Worm (Caenorhabditis elegans) whole organism, late embryonic: Measurements from ENCODE around the gene str-118.

Source experiments
- C38D4.7 ChIP-seq: fragments of 200-800 bp; sonication (Bioruptor generic); optimal IDR thresholded peaks from 2 replicates; lab custom pipeline; 2018; ENCODE audit warnings: mild to moderate bottlenecking, missing genetic modification characterization, moderate library complexity, missing compliant biosample characterization
- F13H6.1 ChIP-seq: sonication (generic microtip); optimal IDR thresholded peaks from 2 replicates; lab custom pipeline; 2016; ENCODE audit warnings: missing genetic modification characterization, missing compliant biosample characterization
- T23F11.4 ChIP-seq: fragments of 200-800 bp; sonication (Bioruptor generic); optimal IDR thresholded peaks from 2 replicates; lab custom pipeline; 2018; ENCODE audit warnings: mild to moderate bottlenecking, missing genetic modification characterization, missing compliant biosample characterization
- ahr-1 ChIP-seq: sonication (generic microtip); optimal IDR thresholded peaks from 2 replicates; lab custom pipeline; 2016; ENCODE audit warnings: missing genetic modification characterization, missing compliant biosample characterization
- ama-1 ChIP-seq: fragments of 150-350 bp; optimal IDR thresholded peaks from 2 replicates; lab custom pipeline; 2014
- ceh-2 ChIP-seq: sonication (generic microtip); optimal IDR thresholded peaks from 2 replicates; lab custom pipeline; 2016; ENCODE audit warnings: missing genotype, missing genetic modification characterization, missing compliant biosample characterization
- ceh-22 ChIP-seq: sonication (generic microtip); optimal IDR thresholded peaks from 2 replicates; lab custom pipeline; 2017; ENCODE audit warnings: missing biosample characterization, missing genetic modification characterization
- ceh-24 ChIP-seq: sonication (generic microtip); optimal IDR thresholded peaks from 2 replicates; lab custom pipeline; 2016; ENCODE audit warnings: mild to moderate bottlenecking, missing genetic modification characterization, missing compliant biosample characterization
- ceh-30 ChIP-seq: fragments of 150-350 bp; optimal IDR thresholded peaks from 2 replicates; lab custom pipeline; 2014; ENCODE audit warnings: missing biosample characterization, missing genetic modification characterization
- ceh-45 ChIP-seq: fragments of 200-800 bp; sonication (Bioruptor generic); IDR thresholded peaks from 2 replicates; pipeline ENCODE4 v1.3.6; 2022; ENCODE audit warnings: missing genetic modification reagents, missing genetic modification characterization, missing compliant biosample characterization
- ceh-48 ChIP-seq: sonication (generic microtip); optimal IDR thresholded peaks from 2 replicates; lab custom pipeline; 2016; ENCODE audit warnings: missing genetic modification characterization, inconsistent platforms, missing compliant biosample characterization
- ceh-6 ChIP-seq: fragments of 200-800 bp; sonication (Bioruptor generic); optimal IDR thresholded peaks from 2 replicates; lab custom pipeline; 2018; ENCODE audit warnings: mild to moderate bottlenecking, missing genetic modification characterization, missing compliant biosample characterization
- ceh-9 ChIP-seq: sonication (generic microtip); optimal IDR thresholded peaks from 2 replicates; lab custom pipeline; 2016; ENCODE audit warnings: mild to moderate bottlenecking, missing genetic modification characterization, inconsistent platforms, missing compliant biosample characterization
- che-1 ChIP-seq: sonication (generic microtip); optimal IDR thresholded peaks from 2 replicates; lab custom pipeline; 2016; ENCODE audit warnings: mild to moderate bottlenecking, missing genetic modification characterization, missing compliant biosample characterization
- dmd-4 ChIP-seq: sonication (generic microtip); optimal IDR thresholded peaks from 2 replicates; lab custom pipeline; 2016; ENCODE audit warnings: borderline replicate concordance, missing genetic modification characterization, missing compliant biosample characterization
- dve-1 ChIP-seq: sonication (generic microtip); optimal IDR thresholded peaks from 2 replicates; lab custom pipeline; 2017; ENCODE audit warnings: antibody characterized with exemption, mild to moderate bottlenecking, missing genetic modification characterization, missing compliant biosample characterization
- ets-4 ChIP-seq: sonication (generic microtip); optimal IDR thresholded peaks from 2 replicates; lab custom pipeline; 2016; ENCODE audit warnings: missing genetic modification characterization, missing compliant biosample characterization
- fkh-10 ChIP-seq: fragments of 150-350 bp; optimal IDR thresholded peaks from 2 replicates; lab custom pipeline; 2014; ENCODE audit warnings: missing biosample characterization, missing genetic modification reagents, missing genetic modification characterization
- fkh-6 ChIP-seq: sonication (generic microtip); optimal IDR thresholded peaks from 2 replicates; lab custom pipeline; 2016; ENCODE audit warnings: missing genetic modification characterization, missing compliant biosample characterization
- gmeb-2 ChIP-seq: sonication (generic microtip); optimal IDR thresholded peaks from 2 replicates; lab custom pipeline; 2016; ENCODE audit warnings: missing genetic modification characterization, inconsistent platforms, missing compliant biosample characterization
- hlh-13 ChIP-seq: fragments of 200-800 bp; sonication (Bioruptor generic); optimal IDR thresholded peaks from 2 replicates; lab custom pipeline; 2018; ENCODE audit warnings: mild to moderate bottlenecking, missing genetic modification characterization, missing compliant biosample characterization
- hlh-30 ChIP-seq: sonication (generic microtip); optimal IDR thresholded peaks from 2 replicates; lab custom pipeline; 2017; ENCODE audit warnings: antibody characterized with exemption, missing genetic modification characterization, missing compliant biosample characterization; ENCODE audit not compliant: insufficient read depth
- hlh-6 ChIP-seq: sonication (generic microtip); optimal IDR thresholded peaks from 2 replicates; lab custom pipeline; 2016; ENCODE audit warnings: missing genotype, missing genetic modification characterization, missing compliant biosample characterization
- hlh-8 ChIP-seq: sonication (generic microtip); optimal IDR thresholded peaks from 2 replicates; lab custom pipeline; 2016; ENCODE audit warnings: missing genotype, missing genetic modification characterization, missing compliant biosample characterization
- mec-3 ChIP-seq: sonication (generic microtip); optimal IDR thresholded peaks from 2 replicates; lab custom pipeline; 2016; ENCODE audit warnings: borderline replicate concordance, missing genetic modification characterization, missing compliant biosample characterization
- nfya-1 ChIP-seq: sonication (generic microtip); optimal IDR thresholded peaks from 2 replicates; lab custom pipeline; 2017; ENCODE audit warnings: missing genetic modification characterization, mild to moderate bottlenecking, missing compliant biosample characterization, antibody characterized with exemption, moderate library complexity
- npax-4 ChIP-seq: sonication (generic microtip); optimal IDR thresholded peaks from 2 replicates; lab custom pipeline; 2016; ENCODE audit warnings: missing genetic modification characterization, missing compliant biosample characterization
- odd-2 ChIP-seq: sonication (generic microtip); optimal IDR thresholded peaks from 2 replicates; lab custom pipeline; 2017; ENCODE audit warnings: antibody characterized with exemption, mild to moderate bottlenecking, missing genetic modification characterization, missing compliant biosample characterization
- pag-3 ChIP-seq: sonication (generic microtip); optimal IDR thresholded peaks from 2 replicates; lab custom pipeline; 2016; ENCODE audit warnings: missing compliant biosample characterization, missing genetic modification characterization, borderline replicate concordance
- pat-9 ChIP-seq: fragments of 200-800 bp; sonication (Bioruptor generic); optimal IDR thresholded peaks from 2 replicates; lab custom pipeline; 2018; ENCODE audit warnings: mild to moderate bottlenecking, missing genetic modification characterization, moderate library complexity, missing compliant biosample characterization
- pax-1 ChIP-seq: fragments of 150-350 bp; optimal IDR thresholded peaks from 2 replicates; lab custom pipeline; 2014; ENCODE audit warnings: missing biosample characterization, missing genetic modification characterization
- pha-2 ChIP-seq: sonication (generic microtip); optimal IDR thresholded peaks from 2 replicates; lab custom pipeline; 2017; ENCODE audit warnings: mild to moderate bottlenecking, missing genetic modification characterization, missing compliant biosample characterization
- pros-1 ChIP-seq: fragments of 150-350 bp; optimal IDR thresholded peaks from 2 replicates; lab custom pipeline; 2014; ENCODE audit warnings: missing biosample characterization, missing genetic modification reagents, missing genetic modification characterization
- rnt-1 ChIP-seq: sonication (generic microtip); optimal IDR thresholded peaks from 2 replicates; lab custom pipeline; 2016; ENCODE audit warnings: missing genetic modification characterization, missing compliant biosample characterization
- syd-9 ChIP-seq: sonication (generic microtip); optimal IDR thresholded peaks from 2 replicates; lab custom pipeline; 2016; ENCODE audit warnings: mild to moderate bottlenecking, missing genetic modification characterization, moderate library complexity, missing compliant biosample characterization
- tbx-2 ChIP-seq: sonication (generic microtip); optimal IDR thresholded peaks from 2 replicates; lab custom pipeline; 2016; ENCODE audit warnings: missing genetic modification characterization, missing compliant biosample characterization
- tbx-7 ChIP-seq: sonication (generic microtip); optimal IDR thresholded peaks from 2 replicates; lab custom pipeline; 2016; ENCODE audit warnings: missing genotype, missing genetic modification characterization, missing compliant biosample characterization
- ttx-3 ChIP-seq: sonication (generic microtip); optimal IDR thresholded peaks from 2 replicates; lab custom pipeline; 2016; ENCODE audit warnings: missing genetic modification reagents, missing genetic modification characterization, missing compliant biosample characterization
- unc-42 ChIP-seq: sonication (generic microtip); optimal IDR thresholded peaks from 2 replicates; lab custom pipeline; 2016; ENCODE audit warnings: missing genotype, missing genetic modification characterization, missing compliant biosample characterization
- unc-55 ChIP-seq: sonication (generic microtip); optimal IDR thresholded peaks from 2 replicates; lab custom pipeline; 2017; ENCODE audit warnings: missing biosample characterization, missing genetic modification reagents, missing genetic modification characterization
- ztf-16 ChIP-seq: sonication (generic microtip); optimal IDR thresholded peaks from 2 replicates; lab custom pipeline; 2017; ENCODE audit warnings: missing genetic modification characterization, missing compliant biosample characterization

Gene str-118

DNA sequence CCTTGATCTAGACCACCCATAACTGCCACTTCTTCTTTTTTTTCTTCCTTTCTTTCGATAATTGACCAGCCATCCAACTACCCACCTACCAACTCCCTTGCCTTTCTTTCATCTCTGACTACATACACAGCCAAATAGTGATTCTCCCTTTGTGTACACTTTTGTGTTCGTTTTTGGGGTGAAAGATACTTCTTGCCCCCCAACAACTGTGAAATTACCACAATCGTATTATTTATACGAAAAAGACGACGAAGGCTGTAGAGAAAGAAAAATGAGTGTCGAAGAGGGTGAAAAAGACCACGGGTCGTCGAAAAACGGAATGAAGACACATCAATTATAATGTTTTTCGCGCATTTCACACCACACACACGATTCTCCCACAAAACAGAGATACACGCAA is 5.5 kb upstream of the str-118 start:
- TF ChIP-seq fkh-6 = no peak
- TF ChIP-seq pha-2 = no peak
- no peak for TF ChIP-seq ceh-45 (GFP tag; lab: Robert Waterston, UW)
- no peak for TF ChIP-seq mec-3 (tag; lab: Kevin White, UChicago)
- no peak for TF ChIP-seq gmeb-2
- TF ChIP-seq dmd-4 (tag; lab: Kevin White, UChicago) = no peak
- no peak for TF ChIP-seq hlh-8 (tag; lab: Kevin White, UChicago)
- no peak for TF ChIP-seq pros-1 (tag; lab: Kevin White, UChicago)
- no peak for TF ChIP-seq tbx-2 (tag; lab: Kevin White, UChicago)
- TF ChIP-seq hlh-30 = no peak
- TF ChIP-seq nfya-1 = no peak
- no peak for TF ChIP-seq che-1 (tag; lab: Kevin White, UChicago)
- no peak for TF ChIP-seq ceh-22 (tag; lab: Kevin White, UChicago)
- TF ChIP-seq ceh-6 = no peak
- no peak for TF ChIP-seq ttx-3 (tag; lab: Kevin White, UChicago)

DNA sequence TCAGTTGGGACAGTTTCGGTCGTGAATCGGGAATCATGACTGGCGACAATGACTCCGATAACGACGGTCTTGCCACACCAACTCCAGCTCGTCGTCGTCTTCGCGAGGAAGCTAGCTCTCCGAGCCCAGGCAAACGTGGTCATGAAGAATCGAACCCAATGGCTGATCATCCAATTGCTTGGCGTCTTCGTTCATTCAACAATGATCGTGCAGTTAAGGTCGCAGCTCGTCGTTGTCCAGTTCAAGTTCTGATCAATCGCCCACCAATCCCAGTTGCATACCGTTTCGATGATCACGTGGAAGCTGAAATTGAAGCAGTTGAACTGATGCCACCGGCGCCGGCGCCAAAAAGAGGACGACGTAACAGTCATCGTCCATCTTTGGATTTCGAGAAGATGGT is 4.8 kb upstream of the str-118 start:
- TF ChIP-seq ceh-2 (tag; lab: Kevin White, UChicago) (no peak), ets-4 (tag; lab: Kevin White, UChicago) (no peak), syd-9 (tag; lab: Kevin White, UChicago) (no peak), hlh-30 (no peak), T23F11.4 (GFP tag; lab: Kevin White, UChicago) (no peak), ceh-9 (tag; lab: Kevin White, UChicago) (no peak), npax-4 (no peak), F13H6.1 (tag; lab: Kevin White, UChicago) (no peak), pag-3 (tag; lab: Kevin White, UChicago) (no peak), dmd-4 (tag; lab: Kevin White, UChicago) (no peak), unc-55 (GFP tag; lab: Kevin White, UChicago) (no peak), hlh-6 (tag; lab: Kevin White, UChicago) (no peak), ztf-16 (tag; lab: Kevin White, UChicago) (no peak), ahr-1 (tag; lab: Kevin White, UChicago) (no peak), che-1 (tag; lab: Kevin White, UChicago) (no peak), ceh-24 (tag; lab: Kevin White, UChicago) (no peak), rnt-1 (tag; lab: Kevin White, UChicago) (no peak), ama-1 (lab: Kevin White, UChicago) (no peak), pat-9 (no peak), odd-2 (no peak)

DNA sequence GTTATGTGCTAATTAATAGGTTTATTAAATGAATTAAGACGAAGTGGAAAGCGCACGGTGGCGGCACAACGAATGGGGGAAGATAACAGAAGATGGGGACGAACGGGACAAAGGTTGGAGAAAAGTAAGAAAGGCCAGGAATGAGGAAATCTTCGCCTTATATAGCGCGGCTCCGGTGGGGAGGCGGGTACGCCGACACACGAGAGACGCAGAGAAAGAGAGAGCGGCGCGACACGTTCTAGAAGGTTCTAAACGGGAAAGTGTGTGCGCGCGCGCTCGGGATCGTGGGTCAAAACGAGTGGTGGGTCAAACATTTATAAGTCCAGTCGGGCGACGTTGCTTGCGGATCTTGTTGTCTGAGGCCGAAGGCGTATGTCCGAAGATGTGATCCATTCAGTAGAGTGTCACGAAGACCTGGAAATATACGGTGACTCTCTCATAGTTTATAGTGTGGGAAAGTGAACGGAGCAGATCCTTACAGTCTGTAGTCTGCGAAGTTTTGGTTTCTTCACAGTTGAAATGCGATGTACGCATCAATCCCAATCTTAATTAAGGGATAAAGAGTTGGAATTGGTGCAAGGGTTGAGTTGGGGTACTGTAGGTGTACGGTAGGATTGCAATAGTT is 2.7 kb upstream of the str-118 start:
- 0 out of 2 replicates have a peak, but pooled peaks have one; percentile 33 for TF ChIP-seq ceh-45 (GFP tag; lab: Robert Waterston, UW)

DNA sequence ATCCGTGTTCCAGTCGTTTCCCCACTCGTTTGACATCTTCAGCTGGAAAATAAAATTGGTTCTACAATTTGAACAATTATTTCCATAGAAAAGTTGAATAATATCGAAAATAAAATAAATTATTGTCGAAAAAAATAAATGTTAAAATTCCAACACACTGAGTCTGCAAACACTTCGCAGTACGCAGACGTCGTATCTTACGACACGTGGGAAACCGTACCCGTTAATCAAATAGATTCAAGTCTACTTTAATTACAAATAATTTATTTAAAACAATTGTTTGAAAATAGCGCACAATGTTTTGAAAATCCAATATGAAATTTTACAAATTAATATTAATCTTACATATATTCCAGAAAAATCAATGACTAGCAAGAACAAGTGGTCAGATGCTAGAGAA is 2.9 kb downstream of the str-118 start, which contains the start of gene yif-1:
Gene yif-1, minus strand, starts transcription at position 42 of the 400 bp plus-strand sequence.
- TF ChIP-seq pros-1 (tag; lab: Kevin White, UChicago) (no peak), ceh-30 (tag; lab: Kevin White, UChicago) (peak; percentile 36), ceh-6 (no peak), unc-42 (peak; percentile 70)

DNA sequence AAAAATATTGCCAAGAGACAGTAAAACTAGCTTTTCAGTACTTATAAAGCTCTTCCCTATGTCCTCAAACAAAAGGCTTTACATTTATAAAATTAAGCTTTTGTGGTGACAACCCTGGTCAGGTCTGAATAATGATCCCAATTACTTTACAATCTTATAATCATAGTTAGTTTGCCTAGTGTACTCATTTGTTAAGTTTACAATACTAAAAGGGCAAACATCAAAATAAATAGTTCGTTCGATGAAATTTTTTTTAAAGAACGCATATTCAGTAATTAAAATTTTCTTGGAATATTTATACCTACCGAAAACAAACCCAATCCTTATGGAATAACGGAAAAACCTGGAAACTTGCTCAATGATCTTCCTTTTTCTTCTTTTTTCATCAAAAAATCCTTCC is 6.8 kb downstream of the str-118 start:
- TF ChIP-seq hlh-13 (GFP tag; lab: Kevin White, UChicago) (no peak), hlh-8 (tag; lab: Kevin White, UChicago) (no peak), dve-1 (no peak), che-1 (tag; lab: Kevin White, UChicago) (no peak), fkh-10 (no peak), syd-9 (tag; lab: Kevin White, UChicago) (no peak), tbx-7 (tag; lab: Kevin White, UChicago) (no peak), C38D4.7 (GFP tag; lab: Kevin White, UChicago) (no peak), pha-2 (no peak), ceh-48 (tag; lab: Kevin White, UChicago) (no peak), pax-1 (no peak)
